Fruit fly (Drosophila melanogaster) whole organism, embryonic: ENCODE data around the gene CG18788.

ENCODE experiments used
- Hr78 ChIP-seq, 2 experiments: fragments of 200-800 bp in 1 of 2; fragments of >200 bp in 1 of 2; sonication (Bioruptor generic) in 1 of 2; optimal IDR thresholded peaks; 2 replicates each; lab custom pipeline; 2017 to 2019; ENCODE audit warnings: missing biosample characterization in 2 of 2, missing genetic modification characterization in 2 of 2, mild to moderate bottlenecking in 1 of 2, moderate library complexity in 1 of 2
- Rx ChIP-seq: fragments of 200-800 bp; sonication (Bioruptor generic); IDR thresholded peaks from 2 replicates; pipeline ENCODE4 v1.3.6; 2022; ENCODE audit warnings: missing biosample characterization, missing genetic modification characterization

DNA sequence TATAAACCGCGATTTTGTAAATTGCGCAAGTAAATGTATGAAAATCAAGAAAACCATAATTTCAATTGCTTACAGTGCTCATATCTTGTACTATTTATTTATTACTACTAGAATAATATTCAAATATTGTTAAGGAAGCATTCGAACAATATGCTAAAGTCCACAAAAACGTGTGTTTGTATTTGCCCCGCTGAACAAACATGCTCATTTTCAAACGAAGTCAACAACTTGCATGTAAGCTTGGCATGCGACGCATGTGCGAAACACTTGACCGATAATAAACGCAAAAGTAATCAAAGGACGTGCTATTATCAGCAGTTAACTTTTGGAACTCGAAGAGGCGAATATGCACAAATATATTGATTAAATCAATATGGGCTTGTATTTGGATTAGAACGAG, 12.8 kb upstream of the CG18788 start:
- TF ChIP-seq Hr78 (GFP tag; optimal IDR thresholded peaks at IDR 0.05; lab: Kevin White, UChicago) (no peak), Rx (no peak)
